Worm (Caenorhabditis elegans) whole organism, mixed stage, embryonic: ENCODE results near the gene C32B5.7.
"Not testable (repeated sequence)": the region's sequence is repeated elsewhere in the genome, so short reads cannot be mapped to it uniquely, and the experiment has no call there.

Experiments
- blmp-1 ChIP-seq: fragments of 150-350 bp; optimal IDR thresholded peaks from 2 replicates; lab custom pipeline; 2014; ENCODE audit warnings: missing biosample characterization, missing genetic modification characterization
- elt-1 ChIP-seq: sonication (generic microtip); optimal IDR thresholded peaks from 2 replicates; lab custom pipeline; 2017; ENCODE audit warnings: missing genetic modification characterization, mild to moderate bottlenecking, missing compliant biosample characterization, antibody characterized with exemption, moderate library complexity, borderline replicate concordance; ENCODE audit not compliant: insufficient read depth
- elt-3 ChIP-seq: fragments of 150-350 bp; optimal IDR thresholded peaks from 2 replicates; lab custom pipeline; 2014; ENCODE audit warnings: missing biosample characterization, missing genetic modification characterization
- lin-13 ChIP-seq: fragments of 150-350 bp; optimal IDR thresholded peaks from 2 replicates; lab custom pipeline; 2014; ENCODE audit warnings: missing biosample characterization, missing genetic modification characterization
- mep-1 ChIP-seq: fragments of 150-350 bp; optimal IDR thresholded peaks from 2 replicates; lab custom pipeline; 2017; ENCODE audit warnings: missing biosample characterization, missing genetic modification reagents, missing genetic modification characterization, inconsistent platforms
- nhr-12 ChIP-seq: fragments of 150-350 bp; optimal IDR thresholded peaks from 2 replicates; lab custom pipeline; 2014; ENCODE audit warnings: missing biosample characterization, missing genetic modification characterization
- nhr-28 ChIP-seq: fragments of 150-350 bp; optimal IDR thresholded peaks from 2 replicates; lab custom pipeline; 2014; ENCODE audit warnings: missing biosample characterization, missing genetic modification characterization
- nhr-76 ChIP-seq: sonication (generic microtip); optimal IDR thresholded peaks from 2 replicates; lab custom pipeline; 2017; ENCODE audit warnings: missing biosample characterization, missing genetic modification characterization
- pha-4 ChIP-seq: fragments of 150-350 bp; optimal IDR thresholded peaks from 2 replicates; lab custom pipeline; 2018; ENCODE audit warnings: missing biosample characterization, missing genetic modification reagents, missing genetic modification characterization
- unc-62 ChIP-seq: fragments of 150-350 bp; optimal IDR thresholded peaks from 2 replicates; lab custom pipeline; 2014; ENCODE audit warnings: missing biosample characterization, missing genetic modification reagents, missing genetic modification characterization
- zip-8 ChIP-seq: fragments of 150-350 bp; optimal IDR thresholded peaks from 2 replicates; lab custom pipeline; 2014; ENCODE audit warnings: missing biosample characterization, missing genetic modification characterization

DNA sequence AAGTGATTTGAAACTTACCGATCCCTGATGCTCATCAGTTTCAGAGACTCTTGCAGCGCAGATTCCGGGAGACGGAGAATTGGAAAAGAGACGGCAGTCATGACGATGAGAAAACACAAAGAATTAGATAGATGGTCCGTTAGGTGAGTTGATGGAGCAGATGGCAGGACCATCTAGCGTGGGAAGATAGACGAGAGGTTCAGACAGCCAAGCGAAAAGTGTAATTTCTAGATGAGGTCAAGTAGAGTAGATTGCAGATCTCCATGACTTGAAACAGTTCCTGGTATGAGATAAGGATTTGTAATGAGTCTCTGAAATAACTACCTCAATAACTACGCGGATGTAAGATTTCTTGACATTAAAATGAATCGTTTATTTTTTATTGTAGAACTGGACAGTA is 35.8 kb downstream of the C32B5.7 start, which contains the start of gene F45D11.11:
- not testable (repeated sequence) for TF ChIP-seq nhr-28 (tag; lab: Kevin White, UChicago); mep-1; nhr-76 (tag; lab: Kevin White, UChicago); nhr-12 (tag; lab: Kevin White, UChicago); elt-3 (tag; lab: Kevin White, UChicago); zip-8 (tag; lab: Kevin White, UChicago); blmp-1 (tag; lab: Kevin White, UChicago); elt-1; lin-13 (tag; lab: Kevin White, UChicago); pha-4 (tag; lab: Kevin White, UChicago); unc-62 (GFP tag; lab: Kevin White, UChicago)
